Worm (Caenorhabditis elegans) whole organism, L1 larva: ENCODE measurements around the gene Y110A2AL.5.
A peak's percentile ranks its signal among the peaks of the same experiment; 100 is the strongest.

Experiments used
- C16A3.4 ChIP-seq: fragments of 150-350 bp; optimal IDR thresholded peaks from 2 replicates; lab custom pipeline; 2014; ENCODE audit warnings: missing biosample characterization, missing genetic modification characterization
- aha-1 ChIP-seq: fragments of 150-350 bp; optimal IDR thresholded peaks from 2 replicates; lab custom pipeline; 2014; ENCODE audit warnings: missing biosample characterization, missing genetic modification characterization
- blmp-1 ChIP-seq: fragments of 150-350 bp; optimal IDR thresholded peaks from 2 replicates; lab custom pipeline; 2014; ENCODE audit warnings: missing biosample characterization, missing genetic modification characterization
- ceh-82 ChIP-seq, 3 experiments: fragments of 150-350 bp in 1 of 3; sonication (generic microtip) in 2 of 3; optimal IDR thresholded peaks; 2 replicates each; lab custom pipeline; 2014 to 2017; ENCODE audit warnings: missing biosample characterization in 3 of 3, missing genetic modification characterization in 3 of 3
- ceh-90 ChIP-seq: sonication (generic microtip); optimal IDR thresholded peaks from 2 replicates; lab custom pipeline; 2016; ENCODE audit warnings: missing genetic modification characterization, missing compliant biosample characterization
- ces-1 ChIP-seq: fragments of 150-350 bp; optimal IDR thresholded peaks from 2 replicates; lab custom pipeline; 2014; ENCODE audit warnings: missing biosample characterization, missing genetic modification reagents, missing genetic modification characterization
- dpl-1 ChIP-seq, 3 experiments: fragments of 150-350 bp in 2 of 3; sonication (generic microtip) in 1 of 3; optimal IDR thresholded peaks; 2 replicates each; lab custom pipeline; 2014 to 2017; ENCODE audit warnings: missing biosample characterization in 3 of 3, missing genetic modification characterization in 3 of 3, missing genetic modification reagents in 3 of 3
- efl-1 ChIP-seq, 4 experiments: fragments of 150-350 bp; optimal IDR thresholded peaks in 3 of 4; peaks in 1 of 4; 1 replicate in 1 of 4; 2 replicates in 3 of 4; lab custom pipeline; 2014; ENCODE audit warnings: missing biosample characterization in 2 of 4, missing genetic modification characterization in 2 of 4, missing genetic modification reagents in 2 of 4
- egl-13 ChIP-seq: sonication (generic microtip); optimal IDR thresholded peaks from 2 replicates; lab custom pipeline; 2016; ENCODE audit warnings: missing genotype, missing genetic modification reagents, missing genetic modification characterization, missing compliant biosample characterization
- elt-2 ChIP-seq: sonication (generic microtip); optimal IDR thresholded peaks from 2 replicates; lab custom pipeline; 2016; ENCODE audit warnings: missing genetic modification characterization, mild to moderate bottlenecking, inconsistent platforms, missing compliant biosample characterization, missing genetic modification reagents
- elt-3 ChIP-seq, 6 experiments: fragments of 150-350 bp in 1 of 6; sonication (generic microtip); optimal IDR thresholded peaks; 2 replicates each; lab custom pipeline; 2017 to 2018; ENCODE audit warnings: missing biosample characterization in 6 of 6, missing genetic modification characterization in 6 of 6, inconsistent platforms in 1 of 6
- fkh-4 ChIP-seq: sonication (generic microtip); optimal IDR thresholded peaks from 2 replicates; lab custom pipeline; 2016; ENCODE audit warnings: missing compliant biosample characterization, missing genetic modification characterization, borderline replicate concordance
- fkh-8 ChIP-seq: sonication (generic microtip); optimal IDR thresholded peaks from 2 replicates; lab custom pipeline; 2016; ENCODE audit warnings: mild to moderate bottlenecking, missing genetic modification characterization, missing compliant biosample characterization
- grh-1 ChIP-seq: fragments of 200-800 bp; sonication (Bioruptor generic); IDR thresholded peaks from 2 replicates; pipeline ENCODE4 v1.3.6; 2022; ENCODE audit warnings: missing genetic modification reagents, missing genetic modification characterization, missing compliant biosample characterization
- hlh-17 ChIP-seq: fragments of 200-800 bp; sonication (Bioruptor generic); optimal IDR thresholded peaks from 2 replicates; lab custom pipeline; 2018; ENCODE audit warnings: missing genetic modification characterization, mild to moderate bottlenecking, missing compliant biosample characterization, moderate library complexity, borderline replicate concordance
- hlh-4 ChIP-seq: sonication (generic microtip); optimal IDR thresholded peaks from 2 replicates; lab custom pipeline; 2016; ENCODE audit warnings: mild to moderate bottlenecking, missing genetic modification characterization, missing compliant biosample characterization
- jun-1 ChIP-seq: fragments of 150-350 bp; optimal IDR thresholded peaks from 2 replicates; lab custom pipeline; 2014; ENCODE audit warnings: missing biosample characterization, missing genetic modification reagents, missing genetic modification characterization
- lin-15B ChIP-seq: fragments of 150-350 bp; sonication (generic microtip); optimal IDR thresholded peaks from 3 replicates; lab custom pipeline; 2014; ENCODE audit warnings: missing biosample characterization, missing genetic modification characterization
- lin-35 ChIP-seq, 2 experiments: fragments of 150-350 bp; optimal IDR thresholded peaks; 2 replicates each; lab custom pipeline; 2014; ENCODE audit warnings: missing biosample characterization in 2 of 2, missing genetic modification characterization in 2 of 2, missing genetic modification reagents in 2 of 2
- lir-3 ChIP-seq: sonication (generic microtip); optimal IDR thresholded peaks from 2 replicates; lab custom pipeline; 2016; ENCODE audit warnings: mild to moderate bottlenecking, missing genetic modification characterization, moderate library complexity, missing compliant biosample characterization; ENCODE audit not compliant: poor library complexity
- lsy-2 ChIP-seq, 2 experiments: fragments of 150-350 bp; optimal IDR thresholded peaks; 2 replicates each; lab custom pipeline; 2014; ENCODE audit warnings: missing biosample characterization in 2 of 2, missing genetic modification characterization in 2 of 2
- mep-1 ChIP-seq: fragments of 150-350 bp; optimal IDR thresholded peaks from 2 replicates; lab custom pipeline; 2014; ENCODE audit warnings: missing biosample characterization, missing genetic modification characterization
- nhr-12 ChIP-seq: sonication (generic microtip); optimal IDR thresholded peaks from 2 replicates; lab custom pipeline; 2017; ENCODE audit warnings: missing biosample characterization, missing genetic modification characterization
- nhr-19 ChIP-seq: fragments of 200-800 bp; sonication (Bioruptor generic); conservative IDR thresholded peaks from 2 replicates; pipeline ENCODE4 v1.3.6; 2022; ENCODE audit warnings: missing genetic modification characterization, missing compliant biosample characterization
- nhr-20 ChIP-seq: sonication (generic microtip); optimal IDR thresholded peaks from 2 replicates; lab custom pipeline; 2016; ENCODE audit warnings: mild to moderate bottlenecking, missing genetic modification characterization, missing compliant biosample characterization
- nhr-237 ChIP-seq: fragments of 150-350 bp; optimal IDR thresholded peaks from 2 replicates; lab custom pipeline; 2014; ENCODE audit warnings: missing biosample characterization, missing genetic modification characterization
- nhr-71 ChIP-seq: sonication (generic microtip); optimal IDR thresholded peaks from 2 replicates; lab custom pipeline; 2016; ENCODE audit warnings: mild to moderate bottlenecking, missing genetic modification characterization, moderate library complexity, missing compliant biosample characterization
- nhr-85 ChIP-seq: sonication (generic microtip); peaks from one replicate; lab custom pipeline; 2016; ENCODE audit warnings: missing genetic modification characterization, inconsistent platforms, missing compliant biosample characterization
- pag-3 ChIP-seq: sonication (generic microtip); optimal IDR thresholded peaks from 2 replicates; lab custom pipeline; 2017; ENCODE audit warnings: missing genetic modification characterization, mild to moderate bottlenecking, missing compliant biosample characterization, antibody characterized with exemption, borderline replicate concordance; ENCODE audit not compliant: insufficient read depth
- pax-3 ChIP-seq: fragments of 200-800 bp; sonication (Bioruptor generic); optimal IDR thresholded peaks from 2 replicates; lab custom pipeline; 2018; ENCODE audit warnings: mild to moderate bottlenecking, missing genetic modification characterization, moderate library complexity, missing compliant biosample characterization
- rnt-1 ChIP-seq: sonication (generic microtip); optimal IDR thresholded peaks from 2 replicates; lab custom pipeline; 2016; ENCODE audit warnings: mild to moderate bottlenecking, missing genetic modification characterization, moderate library complexity, missing compliant biosample characterization
- snpc-4 ChIP-seq: fragments of 150-350 bp; optimal IDR thresholded peaks from 2 replicates; lab custom pipeline; 2014; ENCODE audit warnings: missing biosample characterization, missing genetic modification characterization
- tbx-2 ChIP-seq: sonication (generic microtip); optimal IDR thresholded peaks from 2 replicates; lab custom pipeline; 2016; ENCODE audit warnings: missing genetic modification characterization, missing compliant biosample characterization
- tlp-1 ChIP-seq: fragments of 150-350 bp; optimal IDR thresholded peaks from 2 replicates; lab custom pipeline; 2014; ENCODE audit warnings: missing biosample characterization, missing genetic modification characterization
- unc-30 ChIP-seq: sonication (generic microtip); optimal IDR thresholded peaks from 2 replicates; lab custom pipeline; 2017; ENCODE audit warnings: missing biosample characterization, missing genetic modification characterization
- vab-15 ChIP-seq: sonication (generic microtip); optimal IDR thresholded peaks from 2 replicates; lab custom pipeline; 2017; ENCODE audit warnings: missing genotype, mild to moderate bottlenecking, missing genetic modification characterization, missing compliant biosample characterization
- xbp-1 ChIP-seq: sonication (generic microtip); optimal IDR thresholded peaks from 2 replicates; lab custom pipeline; 2016; ENCODE audit warnings: missing genetic modification characterization, missing compliant biosample characterization
- ztf-11 ChIP-seq, 2 experiments: sonication (generic microtip); optimal IDR thresholded peaks; 2 replicates each; lab custom pipeline; 2016 to 2017; ENCODE audit warnings: missing genetic modification characterization in 2 of 2, missing biosample characterization in 1 of 2, missing compliant biosample characterization in 1 of 2
- ztf-4 ChIP-seq: fragments of 150-350 bp; optimal IDR thresholded peaks from 2 replicates; lab custom pipeline; 2014; ENCODE audit warnings: missing biosample characterization, missing genetic modification characterization

The Y110A2AL.5 gene

ce11 chrII:2834105-2834504 lies 30.2 kb upstream of the Y110A2AL.5 start:
- TF ChIP-seq nhr-237 (tag; lab: Kevin White, UChicago) = no peak
- no peak for TF ChIP-seq C16A3.4 (tag; lab: Kevin White, UChicago)
- TF ChIP-seq pax-3 (tag; lab: Kevin White, UChicago) = no peak
- TF ChIP-seq mep-1 (tag; lab: Kevin White, UChicago) = no peak
- TF ChIP-seq efl-1 (optimal IDR thresholded peaks at IDR 0.05; lab: Kevin White, UChicago) = no peak
- peak in 1 of 2 experiments; percentile 77 for TF ChIP-seq efl-1 (GFP tag; optimal IDR thresholded peaks at IDR 0.05 in 1 of 2; lab: Kevin White, UChicago)
- no peak for TF ChIP-seq pag-3 (tag; lab: Kevin White, UChicago)
- TF ChIP-seq blmp-1 (tag; lab: Kevin White, UChicago) = peak; percentile 0
- no peak for TF ChIP-seq ceh-90 (tag; lab: Kevin White, UChicago)
- TF ChIP-seq lsy-2 (tag; optimal IDR thresholded peaks at IDR 0.05; lab: Kevin White, UChicago) = no peak
- TF ChIP-seq nhr-85 (tag; lab: Kevin White, UChicago) = no peak
- no peak for TF ChIP-seq nhr-12 (tag; lab: Kevin White, UChicago)
- TF ChIP-seq fkh-4 (tag; lab: Kevin White, UChicago) = no peak
- peak in 1 of 3 experiments; percentile 4 for TF ChIP-seq dpl-1 (GFP tag; optimal IDR thresholded peaks at IDR 0.05; lab: Kevin White, UChicago)
- TF ChIP-seq fkh-8 = no peak
- TF ChIP-seq egl-13 (tag; lab: Kevin White, UChicago) = no peak
- TF ChIP-seq vab-15 (tag; lab: Kevin White, UChicago) = no peak
- no peak for TF ChIP-seq hlh-4 (tag; lab: Kevin White, UChicago)
- TF ChIP-seq lin-35 (GFP tag; optimal IDR thresholded peaks at IDR 0.05; lab: Kevin White, UChicago) = peak in 1 of 2 experiments; percentile 44
- no peak for TF ChIP-seq jun-1
- no peak for TF ChIP-seq ceh-82 (tag; optimal IDR thresholded peaks at IDR 0.05; lab: Kevin White, UChicago)
- TF ChIP-seq tbx-2 = no peak
- no peak for TF ChIP-seq ztf-4 (tag; lab: Kevin White, UChicago)
- no peak for TF ChIP-seq hlh-17 (GFP tag; lab: Kevin White, UChicago)
- no peak for TF ChIP-seq unc-30 (tag; lab: Kevin White, UChicago)
- no peak for TF ChIP-seq grh-1 (GFP tag; lab: Robert Waterston, UW)
- TF ChIP-seq lir-3 (tag; lab: Kevin White, UChicago) = no peak
- TF ChIP-seq elt-2 (tag; lab: Kevin White, UChicago) = peak; percentile 83
- TF ChIP-seq elt-3 (tag; optimal IDR thresholded peaks at IDR 0.05; lab: Kevin White, UChicago) = peak in 1 of 6 experiments; percentile 53
- peak; percentile 20 for TF ChIP-seq nhr-20 (tag; lab: Kevin White, UChicago)
- TF ChIP-seq rnt-1 (tag; lab: Kevin White, UChicago) = no peak
- TF ChIP-seq xbp-1 (tag; lab: Kevin White, UChicago) = no peak
- TF ChIP-seq ces-1 (GFP tag; lab: Kevin White, UChicago) = no peak
- no peak for TF ChIP-seq lin-15B (tag; lab: Kevin White, UChicago)

ce11 chrII:2836853-2837252 lies 27.5 kb upstream of the Y110A2AL.5 start, which contains the start of gene K12H6.7:
Gene K12H6.7 (minus strand): TSS chrII:2836953.
- TF ChIP-seq ztf-4 (tag; lab: Kevin White, UChicago) (no peak), nhr-19 (GFP tag; lab: Robert Waterston, UW) (no peak), nhr-237 (tag; lab: Kevin White, UChicago) (no peak), xbp-1 (tag; lab: Kevin White, UChicago) (no peak), vab-15 (tag; lab: Kevin White, UChicago) (no peak), ztf-11 (tag; optimal IDR thresholded peaks at IDR 0.05; lab: Kevin White, UChicago) (no peak), rnt-1 (tag; lab: Kevin White, UChicago) (no peak), lin-35 (GFP tag; optimal IDR thresholded peaks at IDR 0.05; lab: Kevin White, UChicago) (no peak), snpc-4 (tag; lab: Kevin White, UChicago) (no peak), lsy-2 (tag; optimal IDR thresholded peaks at IDR 0.05; lab: Kevin White, UChicago) (no peak), pax-3 (tag; lab: Kevin White, UChicago) (no peak), elt-2 (tag; lab: Kevin White, UChicago) (no peak), nhr-71 (no peak), aha-1 (tag; lab: Kevin White, UChicago) (no peak), ces-1 (GFP tag; lab: Kevin White, UChicago) (no peak), tlp-1 (tag; lab: Kevin White, UChicago) (no peak)
- TF ChIP-seq, all 84 proteins: peak for 0
